Worm (Caenorhabditis elegans): ENCODE data around the gene F54F12.2.
A peak's percentile ranks its signal among the peaks of the same experiment; 100 is the strongest.

The F54F12.2 gene

DNA sequence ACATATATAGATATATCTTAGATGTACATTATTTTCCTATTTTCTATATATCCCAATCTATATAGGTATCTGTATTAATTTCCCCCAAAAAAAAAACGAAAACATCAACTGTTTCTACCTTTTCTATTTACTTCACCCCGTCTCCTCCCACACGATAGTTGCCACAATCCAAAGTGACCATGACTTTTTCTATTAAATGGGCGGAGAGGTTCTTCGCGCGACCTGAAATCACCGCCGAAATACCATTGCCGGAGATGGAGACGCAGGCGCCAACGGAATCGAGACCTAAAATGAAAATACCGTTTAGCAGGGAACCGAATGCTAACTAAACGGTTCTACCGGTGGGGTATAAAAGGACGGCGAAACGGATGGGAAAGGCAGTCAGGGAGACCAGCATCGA is 21.2 kb upstream of the F54F12.2 start, which contains the start of gene col-98:
TSS of gene col-98 (plus strand) at position 390 of the 400 bp plus-strand sequence.
- TF ChIP-seq R02D3.7 (tag; optimal IDR thresholded peaks at IDR 0.05), result no peak
- no peak for TF ChIP-seq ztf-11 (tag; optimal IDR thresholded peaks at IDR 0.05)
- no peak for TF ChIP-seq lin-11 (tag; optimal IDR thresholded peaks at IDR 0.05)
- TF ChIP-seq mdl-1 (tag; optimal IDR thresholded peaks at IDR 0.05), result no peak
- TF ChIP-seq Y55F3AM.14 (GFP tag; optimal IDR thresholded peaks at IDR 0.05), result no peak
- TF ChIP-seq nhr-21 (tag; optimal IDR thresholded peaks at IDR 0.05), result peak; percentile 29
- no peak for TF ChIP-seq nhr-11 (tag; optimal IDR thresholded peaks at IDR 0.05)
- TF ChIP-seq sma-3 (GFP tag; optimal IDR thresholded peaks at IDR 0.05), result peak; percentile 2
- TF ChIP-seq mbf-1 (tag; optimal IDR thresholded peaks at IDR 0.05), result no peak
- no peak for TF ChIP-seq skn-1 (tag; optimal IDR thresholded peaks at IDR 0.05)
- no peak for TF ChIP-seq ZK546.5 (tag; optimal IDR thresholded peaks at IDR 0.05)
- no peak for TF ChIP-seq egl-27 (tag; optimal IDR thresholded peaks at IDR 0.05)
- no peak for TF ChIP-seq zag-1 (tag; optimal IDR thresholded peaks at IDR 0.05)
- TF ChIP-seq nhr-25 (tag; optimal IDR thresholded peaks at IDR 0.05), result no peak
- no peak for TF ChIP-seq snpc-4 (tag; optimal IDR thresholded peaks at IDR 0.05)

ce11 chrIII:13019547-13020098 is 20.2 kb upstream of the F54F12.2 start:
- TF ChIP-seq egl-27 (tag; optimal IDR thresholded peaks at IDR 0.05) (no peak), alr-1 (tag; optimal IDR thresholded peaks at IDR 0.05) (no peak), ztf-1 (GFP tag; conservative IDR thresholded peaks at IDR 0.05) (no peak), elt-1 (tag; optimal IDR thresholded peaks at IDR 0.05) (no peak), lin-39 (tag; optimal IDR thresholded peaks at IDR 0.05) (no peak), nhr-129 (tag; optimal IDR thresholded peaks at IDR 0.05) (no peak), crh-2 (tag; optimal IDR thresholded peaks at IDR 0.05) (no peak), ceh-82 (tag; optimal IDR thresholded peaks at IDR 0.05) (no peak), Y55F3AM.14 (GFP tag; optimal IDR thresholded peaks at IDR 0.05) (no peak), mab-5 (tag; optimal IDR thresholded peaks at IDR 0.05) (no peak), sma-3 (GFP tag; optimal IDR thresholded peaks at IDR 0.05) (no peak), peb-1 (tag; optimal IDR thresholded peaks at IDR 0.05) (no peak), nhr-6 (tag; optimal IDR thresholded peaks at IDR 0.05) (no peak), ama-1 (optimal IDR thresholded peaks at IDR 0.05) (no peak)

DNA sequence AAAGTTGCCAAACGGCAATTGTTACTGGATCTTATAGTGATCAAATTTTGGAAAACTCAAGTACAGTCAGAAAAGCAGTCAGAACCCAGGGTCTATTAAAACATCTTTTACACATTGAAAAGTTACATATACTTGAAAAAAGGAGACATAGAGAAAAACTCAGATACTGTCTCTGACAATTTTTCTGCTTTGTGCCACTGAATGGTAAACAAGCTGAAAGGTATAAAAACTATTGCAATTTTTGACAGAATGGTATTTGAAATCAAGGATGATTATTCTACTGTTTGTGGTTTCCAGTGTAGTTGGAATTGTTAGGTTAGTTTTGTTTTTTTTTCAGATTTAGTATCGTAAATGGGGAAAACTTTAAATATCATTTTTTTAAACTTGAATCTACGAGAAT is 19.1 kb upstream of the F54F12.2 start, which contains the start of gene cyp-13A11:
TSS of gene cyp-13A11 (plus strand) at position 266 of the 400 bp plus-strand sequence.
- TF ChIP-seq nhr-77 (tag; optimal IDR thresholded peaks at IDR 0.05) (no peak), elt-3 (tag; optimal IDR thresholded peaks at IDR 0.05) (no peak), unc-39 (tag; optimal IDR thresholded peaks at IDR 0.05) (no peak)

- TF ChIP-seq unc-62 (GFP tag; optimal IDR thresholded peaks at IDR 0.05), result no peak
- TF ChIP-seq fos-1 (tag; optimal IDR thresholded peaks at IDR 0.05), result peak; percentile 64
- peak; percentile 4 for TF ChIP-seq sma-9 (GFP tag; optimal IDR thresholded peaks at IDR 0.05)
- TF ChIP-seq sma-9 (tag; optimal IDR thresholded peaks at IDR 0.05), result no peak
Measured at ce11 chrIII:13024281-13024680, 15.6 kb upstream of the F54F12.2 start, which contains the start of gene cyp-13A12. cyp-13A12 (plus strand) TSS chrIII:13024547.

- no peak for TF ChIP-seq nhr-237 (tag; optimal IDR thresholded peaks at IDR 0.05)
- no peak for TF ChIP-seq zag-1 (tag; optimal IDR thresholded peaks at IDR 0.05)
- TF ChIP-seq nhr-12 (tag; optimal IDR thresholded peaks at IDR 0.05), result no peak
- no peak for TF ChIP-seq crh-2 (tag; optimal IDR thresholded peaks at IDR 0.05)
- TF ChIP-seq nhr-77 (tag; optimal IDR thresholded peaks at IDR 0.05), result no peak
- no peak for TF ChIP-seq alr-1 (tag; optimal IDR thresholded peaks at IDR 0.05)
- no peak for TF ChIP-seq skn-1 (tag; optimal IDR thresholded peaks at IDR 0.05)
- TF ChIP-seq unc-55 (GFP tag; optimal IDR thresholded peaks at IDR 0.05), result no peak
- no peak for TF ChIP-seq ZK546.5 (tag; optimal IDR thresholded peaks at IDR 0.05)
- no peak for TF ChIP-seq lin-11 (tag; optimal IDR thresholded peaks at IDR 0.05)
- TF ChIP-seq mdl-1 (tag; optimal IDR thresholded peaks at IDR 0.05), result no peak
- TF ChIP-seq gmeb-1 (tag; optimal IDR thresholded peaks at IDR 0.05), result no peak
- no peak for TF ChIP-seq elt-1 (tag; optimal IDR thresholded peaks at IDR 0.05)
- TF ChIP-seq lsy-2 (tag; optimal IDR thresholded peaks at IDR 0.05), result no peak
Measured at ce11 chrIII:13027949-13028348, 11.9 kb upstream of the F54F12.2 start.

Measured in whole organism, L2 larva.